Worm (Caenorhabditis elegans) whole organism, L3 larva: Measurements from ENCODE around the gene Y38H6C.24.
A peak's percentile ranks its signal among the peaks of the same experiment; 100 is the strongest.

ENCODE experiments used
- R02D3.7 ChIP-seq: fragments of 150-350 bp; optimal IDR thresholded peaks from 2 replicates; lab custom pipeline; 2014; ENCODE audit warnings: missing biosample characterization, missing genetic modification characterization
- ZK546.5 ChIP-seq: sonication (generic microtip); optimal IDR thresholded peaks from 2 replicates; lab custom pipeline; 2017; ENCODE audit warnings: missing biosample characterization, missing genetic modification characterization
- ama-1 ChIP-seq: fragments of 150-350 bp; optimal IDR thresholded peaks from 2 replicates; lab custom pipeline; 2018
- ceh-16 ChIP-seq: sonication (generic microtip); optimal IDR thresholded peaks from 2 replicates; lab custom pipeline; 2017; ENCODE audit warnings: missing biosample characterization, missing genetic modification characterization
- ceh-82 ChIP-seq: fragments of 150-350 bp; optimal IDR thresholded peaks from 2 replicates; lab custom pipeline; 2014; ENCODE audit warnings: missing biosample characterization, missing genetic modification characterization
- ceh-9 ChIP-seq: sonication (generic microtip); optimal IDR thresholded peaks from 2 replicates; lab custom pipeline; 2018; ENCODE audit warnings: missing biosample characterization, missing genetic modification characterization
- egl-5 ChIP-seq: fragments of 150-350 bp; optimal IDR thresholded peaks from 2 replicates; lab custom pipeline; 2017; ENCODE audit warnings: missing biosample characterization, missing genetic modification reagents, missing genetic modification characterization, inconsistent platforms
- elt-1 ChIP-seq: fragments of 150-350 bp; optimal IDR thresholded peaks from 2 replicates; lab custom pipeline; 2014; ENCODE audit warnings: missing biosample characterization, missing genetic modification characterization
- elt-2 ChIP-seq: sonication (generic microtip); optimal IDR thresholded peaks from 2 replicates; lab custom pipeline; 2016; ENCODE audit warnings: missing genetic modification reagents, mild to moderate bottlenecking, missing genetic modification characterization, missing compliant biosample characterization
- eor-1 ChIP-seq, 2 experiments: fragments of 150-350 bp; optimal IDR thresholded peaks; 2 replicates each; lab custom pipeline; 2014 to 2018; ENCODE audit warnings: missing biosample characterization in 2 of 2, missing genetic modification characterization in 2 of 2
- fkh-10 ChIP-seq: sonication (generic microtip); optimal IDR thresholded peaks from 2 replicates; lab custom pipeline; 2017; ENCODE audit warnings: missing biosample characterization, missing genetic modification reagents, missing genetic modification characterization
- fkh-2 ChIP-seq: fragments of 150-350 bp; optimal IDR thresholded peaks from 2 replicates; lab custom pipeline; 2014; ENCODE audit warnings: missing biosample characterization, missing genetic modification reagents, missing genetic modification characterization
- fos-1 ChIP-seq: fragments of 150-350 bp; optimal IDR thresholded peaks from 2 replicates; lab custom pipeline; 2014; ENCODE audit warnings: missing biosample characterization, missing genetic modification characterization
- hmg-11 ChIP-seq: sonication (generic microtip); optimal IDR thresholded peaks from 2 replicates; lab custom pipeline; 2016; ENCODE audit warnings: missing genetic modification characterization, missing compliant biosample characterization
- lin-15B ChIP-seq: fragments of 150-350 bp; optimal IDR thresholded peaks from 2 replicates; lab custom pipeline; 2014; ENCODE audit warnings: missing biosample characterization, missing genetic modification characterization
- lin-39 ChIP-seq: fragments of 150-350 bp; optimal IDR thresholded peaks from 2 replicates; lab custom pipeline; 2018; ENCODE audit warnings: missing biosample characterization, missing genetic modification reagents, missing genetic modification characterization
- mml-1 ChIP-seq: fragments of 150-350 bp; sonication (generic microtip); optimal IDR thresholded peaks from 3 replicates; lab custom pipeline; 2014; ENCODE audit warnings: missing biosample characterization, missing genetic modification characterization
- nfya-1 ChIP-seq: sonication (generic microtip); optimal IDR thresholded peaks from 2 replicates; lab custom pipeline; 2017; ENCODE audit warnings: missing genetic modification characterization, mild to moderate bottlenecking, missing compliant biosample characterization, antibody characterized with exemption, moderate library complexity; ENCODE audit not compliant: insufficient read depth
- nhr-11 ChIP-seq: fragments of 150-350 bp; optimal IDR thresholded peaks from 2 replicates; lab custom pipeline; 2014; ENCODE audit warnings: missing biosample characterization, missing genetic modification characterization
- nhr-12 ChIP-seq: fragments of 150-350 bp; optimal IDR thresholded peaks from 2 replicates; lab custom pipeline; 2014; ENCODE audit warnings: missing biosample characterization, missing genetic modification characterization
- nhr-25 ChIP-seq: sonication (generic microtip); optimal IDR thresholded peaks from 2 replicates; lab custom pipeline; 2017; ENCODE audit warnings: missing biosample characterization, missing genetic modification characterization
- nhr-28 ChIP-seq: fragments of 150-350 bp; optimal IDR thresholded peaks from 2 replicates; lab custom pipeline; 2014; ENCODE audit warnings: missing biosample characterization, missing genetic modification characterization
- nhr-43 ChIP-seq: sonication (generic microtip); optimal IDR thresholded peaks from 2 replicates; lab custom pipeline; 2016; ENCODE audit warnings: mild to moderate bottlenecking, missing genetic modification characterization, missing compliant biosample characterization; ENCODE audit not compliant: poor library complexity, severe bottlenecking
- nhr-77 ChIP-seq: fragments of 150-350 bp; optimal IDR thresholded peaks from 2 replicates; lab custom pipeline; 2014; ENCODE audit warnings: missing biosample characterization, missing genetic modification characterization
- pha-4 ChIP-seq: fragments of 150-350 bp; optimal IDR thresholded peaks from 2 replicates; lab custom pipeline; 2014; ENCODE audit warnings: missing biosample characterization, missing genetic modification reagents, missing genetic modification characterization
- pqm-1 ChIP-seq: fragments of 150-350 bp; optimal IDR thresholded peaks from 2 replicates; lab custom pipeline; 2017; ENCODE audit warnings: missing biosample characterization, missing genetic modification characterization, inconsistent platforms
- snpc-4 ChIP-seq: fragments of 150-350 bp; optimal IDR thresholded peaks from 2 replicates; lab custom pipeline; 2014; ENCODE audit warnings: missing biosample characterization, missing genetic modification characterization
- tbx-2 ChIP-seq: sonication (generic microtip); optimal IDR thresholded peaks from 2 replicates; lab custom pipeline; 2016; ENCODE audit warnings: mild to moderate bottlenecking, missing genetic modification characterization, missing compliant biosample characterization
- unc-39 ChIP-seq: sonication (generic microtip); optimal IDR thresholded peaks from 4 replicates; lab custom pipeline; 2017; ENCODE audit warnings: missing biosample characterization, missing genetic modification characterization
- zag-1 ChIP-seq: fragments of 150-350 bp; optimal IDR thresholded peaks from 2 replicates; lab custom pipeline; 2014; ENCODE audit warnings: missing biosample characterization, missing genetic modification characterization
- ztf-11 ChIP-seq: fragments of 150-350 bp; optimal IDR thresholded peaks from 2 replicates; lab custom pipeline; 2014; ENCODE audit warnings: missing biosample characterization, missing genetic modification characterization
- ztf-4 ChIP-seq: fragments of 150-350 bp; optimal IDR thresholded peaks from 2 replicates; lab custom pipeline; 2014; ENCODE audit warnings: missing biosample characterization, missing genetic modification characterization

Y38H6C.24 gene

ce11 chrV:20492385-20492784, 33.9 kb upstream of the Y38H6C.24 start, which contains the start of gene srbc-79:
Gene srbc-79, minus strand, starts transcription at chrV:20492485.
- TF ChIP-seq ztf-11 (tag; lab: Kevin White, UChicago) = no peak
- TF ChIP-seq elt-1 (tag; lab: Kevin White, UChicago) = no peak
- no peak for TF ChIP-seq egl-5 (tag; lab: Kevin White, UChicago)
- no peak for TF ChIP-seq snpc-4 (tag; lab: Kevin White, UChicago)
- TF ChIP-seq nhr-25 (tag; lab: Kevin White, UChicago) = no peak
- no peak for TF ChIP-seq eor-1 (tag; optimal IDR thresholded peaks at IDR 0.05; lab: Kevin White, UChicago)
- TF ChIP-seq ZK546.5 (tag; lab: Kevin White, UChicago) = no peak
- no peak for TF ChIP-seq ceh-16 (tag; lab: Kevin White, UChicago)
- TF ChIP-seq ceh-9 = no peak
- TF ChIP-seq fos-1 (tag; lab: Kevin White, UChicago) = no peak
- TF ChIP-seq lin-39 = no peak
- TF ChIP-seq nhr-77 (tag; lab: Kevin White, UChicago) = no peak
- no peak for TF ChIP-seq ceh-82 (tag; lab: Kevin White, UChicago)
- TF ChIP-seq mml-1 (tag; lab: Kevin White, UChicago) = no peak
- no peak for TF ChIP-seq elt-2
- TF ChIP-seq, all 47 proteins: peak for 0

DNA sequence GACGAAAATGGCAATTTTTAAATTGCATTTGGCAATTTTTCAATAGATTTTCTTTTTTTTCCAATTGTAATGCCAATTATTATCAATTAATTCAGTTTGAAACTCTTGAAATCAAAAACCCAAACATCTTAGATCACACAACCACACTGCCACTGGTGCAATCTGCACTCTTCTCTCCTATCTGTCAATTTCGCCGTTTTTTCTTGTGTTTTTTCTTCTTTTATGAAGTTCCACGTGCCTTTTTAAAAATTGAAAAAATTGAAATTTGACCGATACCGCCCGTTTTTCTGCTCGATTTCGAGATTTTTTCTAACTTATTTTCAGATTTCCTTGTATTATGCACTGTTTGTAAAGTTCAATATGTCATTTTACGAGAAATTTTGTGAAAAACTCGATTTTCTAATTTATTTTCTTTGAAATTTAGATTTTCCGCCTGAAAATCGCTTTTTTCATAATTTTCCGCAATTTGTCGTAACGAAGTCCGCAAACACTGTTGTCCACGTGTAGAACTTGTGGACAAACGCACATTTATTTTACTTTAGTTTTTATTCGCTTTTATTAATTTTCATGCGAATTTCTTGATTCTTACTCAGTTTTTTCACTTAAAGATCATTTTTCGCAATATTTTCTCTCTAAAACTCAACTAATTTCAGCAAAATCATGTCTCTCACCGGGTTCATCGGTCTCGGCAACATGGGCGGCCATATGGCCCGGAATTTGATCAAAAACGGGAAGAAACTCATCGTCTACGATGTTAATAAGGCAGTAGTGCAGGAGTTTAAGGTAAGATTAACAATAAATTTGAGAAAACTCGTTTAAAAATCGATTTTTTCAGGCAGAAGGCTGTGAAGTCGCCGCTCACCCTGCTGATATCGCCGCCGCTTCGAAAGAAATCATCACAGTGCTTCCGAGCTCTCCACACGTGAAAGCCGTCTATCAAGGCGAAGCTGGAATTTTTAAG, 32.7 kb upstream of the Y38H6C.24 start, which contains the start of gene B0250.5:
B0250.5 (plus strand) TSS at position 654 of the 961 bp plus-strand sequence.
- TF ChIP-seq elt-2 = peak; percentile 27
- no peak for TF ChIP-seq ceh-16 (tag; lab: Kevin White, UChicago)
- TF ChIP-seq lin-15B (tag; lab: Kevin White, UChicago) = peak; percentile 3
- TF ChIP-seq pha-4 (tag; lab: Kevin White, UChicago) = peak; percentile 21
- TF ChIP-seq fkh-10 = no peak
- peak; percentile 42 for TF ChIP-seq nfya-1

DNA sequence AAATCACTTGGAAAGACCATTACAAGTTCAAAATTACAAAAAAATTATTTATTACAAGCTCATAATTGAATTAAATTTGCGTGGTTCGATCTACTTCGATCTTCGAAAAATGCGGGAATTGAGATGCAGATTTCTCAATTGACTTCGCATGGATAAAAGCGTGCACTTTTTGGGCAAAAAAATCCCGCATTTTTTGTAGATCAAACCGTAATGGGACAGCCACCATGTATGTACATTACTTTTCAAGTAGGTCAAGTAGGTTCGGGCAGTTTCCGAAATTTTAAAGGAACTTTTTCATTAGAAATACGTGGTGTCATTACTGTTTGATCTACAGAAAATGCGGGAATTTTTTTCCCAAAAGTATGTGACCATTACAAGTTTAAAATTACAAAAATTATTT, 28.7 kb upstream of the Y38H6C.24 start:
- TF ChIP-seq fos-1 (tag; lab: Kevin White, UChicago) (peak; percentile 54), unc-39 (no peak), elt-2 (peak; percentile 51), nhr-43 (peak; percentile 2), tbx-2 (tag; lab: Kevin White, UChicago) (no peak)

DNA sequence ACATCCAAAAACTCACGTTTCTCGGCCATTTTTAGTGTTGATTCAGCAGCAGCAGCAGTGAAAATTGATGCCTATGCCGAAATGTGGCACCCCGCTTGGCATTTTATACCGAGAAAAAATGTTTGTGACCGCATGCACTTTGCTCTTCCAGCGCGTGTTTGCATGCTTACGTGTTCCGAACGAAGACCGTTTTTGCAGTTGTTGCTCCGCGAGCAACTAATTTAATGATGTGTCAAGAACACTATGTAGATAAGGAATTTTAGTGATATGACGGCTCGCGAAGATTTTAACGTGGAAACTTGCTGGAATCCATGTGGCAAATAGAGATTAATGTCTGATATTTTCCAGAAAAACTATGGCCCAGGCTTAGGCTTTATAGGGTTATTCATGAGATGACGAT, 27.3 kb upstream of the Y38H6C.24 start, which contains the start of gene dct-16:
dct-16 (minus strand) TSS at position 78 of the 400 bp plus-strand sequence.
- TF ChIP-seq pqm-1 (peak; percentile 90), tbx-2 (tag; lab: Kevin White, UChicago) (no peak), elt-2 (peak; percentile 97), fkh-2 (tag; lab: Kevin White, UChicago) (no peak), R02D3.7 (tag; lab: Kevin White, UChicago) (no peak), unc-39 (no peak), ama-1 (lab: Kevin White, UChicago) (peak; percentile 39)

DNA sequence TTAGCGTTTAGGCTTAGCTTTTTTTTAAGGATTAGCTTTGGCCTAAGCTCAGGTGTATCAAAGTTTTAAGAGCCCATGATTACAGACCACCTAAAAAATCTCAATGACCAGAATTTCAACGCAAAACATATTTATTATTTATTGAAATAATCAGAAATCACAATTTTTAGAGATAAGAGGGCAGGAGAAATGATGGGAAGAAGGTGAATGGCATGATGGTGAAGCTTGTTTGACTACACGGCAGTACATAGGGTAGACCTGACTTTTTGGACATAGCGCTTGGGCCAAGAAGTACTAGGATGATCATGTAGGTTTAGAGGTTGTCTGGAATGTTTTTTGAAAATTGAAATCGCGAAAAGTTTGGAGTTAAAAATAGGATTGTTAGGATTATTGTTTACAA, 26.6 kb upstream of the Y38H6C.24 start:
- TF ChIP-seq mml-1 (tag; lab: Kevin White, UChicago) = no peak
- TF ChIP-seq pqm-1 = peak; percentile 8
- TF ChIP-seq zag-1 = no peak
- no peak for TF ChIP-seq nhr-43
- TF ChIP-seq lin-15B (tag; lab: Kevin White, UChicago) = no peak
- TF ChIP-seq elt-2 = peak; percentile 30
- no peak for TF ChIP-seq nhr-25 (tag; lab: Kevin White, UChicago)
- no peak for TF ChIP-seq nhr-12 (tag; lab: Kevin White, UChicago)
- no peak for TF ChIP-seq nhr-28 (tag; lab: Kevin White, UChicago)
- TF ChIP-seq nhr-11 (tag; lab: Kevin White, UChicago) = no peak
- TF ChIP-seq ztf-4 (tag; lab: Kevin White, UChicago) = no peak
- no peak for TF ChIP-seq lin-39

ce11 chrV:20500405-20500804, 25.8 kb upstream of the Y38H6C.24 start, which contains the start of gene dct-14:
Gene dct-14, minus strand, starts transcription at chrV:20500505.
- TF ChIP-seq nhr-12 (tag; lab: Kevin White, UChicago) = no peak
- TF ChIP-seq ceh-82 (tag; lab: Kevin White, UChicago) = no peak
- TF ChIP-seq pha-4 (tag; lab: Kevin White, UChicago) = no peak
- no peak for TF ChIP-seq egl-5 (tag; lab: Kevin White, UChicago)
- TF ChIP-seq hmg-11 (tag; lab: Kevin White, UChicago) = no peak
